Worm (Caenorhabditis elegans): ENCODE measurements around the gene Y94H6A.12.

Gene Y94H6A.12

DNA sequence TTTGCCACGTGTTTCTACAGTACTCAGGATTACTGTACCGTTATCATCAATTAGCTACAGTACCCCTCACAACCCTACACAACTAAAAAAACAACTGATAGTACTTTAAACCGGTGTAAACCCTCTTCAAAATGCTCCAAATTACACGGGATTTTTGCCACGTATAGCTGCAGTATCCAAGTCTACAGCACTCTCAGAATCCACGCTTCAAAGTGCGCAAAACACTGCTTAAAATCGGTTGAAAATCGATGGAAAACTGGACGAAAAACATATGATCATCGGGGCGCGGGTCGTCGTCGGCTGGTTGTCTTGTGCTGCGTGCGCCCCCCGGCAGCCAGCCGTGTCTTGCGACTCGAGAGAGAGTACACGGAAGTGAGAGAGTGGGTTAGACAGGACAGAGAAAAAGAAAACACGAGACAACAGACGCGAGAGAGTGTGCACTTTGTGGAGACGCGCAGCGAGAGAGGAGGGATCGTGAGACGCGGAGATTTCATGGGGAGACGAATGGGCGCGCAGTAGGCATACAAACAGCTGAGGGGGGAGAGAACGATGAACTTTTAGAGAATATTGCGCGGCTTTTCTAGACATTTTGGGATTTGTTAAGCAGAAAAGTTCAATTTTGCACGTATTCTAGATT, 4.4 kb downstream of the Y94H6A.12 start (continued):
- TF ChIP-seq lin-54 (GFP tag; optimal IDR thresholded peaks at IDR 0.05), result peak; percentile 57
- peak; percentile 60 for TF ChIP-seq ztf-26 (tag; optimal IDR thresholded peaks at IDR 0.05)
- peak; percentile 72; the same call in 1 of the 2 replicates for TF ChIP-seq let-526 (GFP tag; IDR thresholded peaks at IDR 0.05)
- peak; percentile 95 for TF ChIP-seq hmg-1.2 (GFP tag; IDR thresholded peaks at IDR 0.05)
- TF ChIP-seq let-607 (tag; optimal IDR thresholded peaks at IDR 0.05), result peak in 1 of 2 experiments; percentile 58
- TF ChIP-seq ztf-18 (tag; optimal IDR thresholded peaks at IDR 0.05), result peak; percentile 69
- TF ChIP-seq zim-3 (tag; optimal IDR thresholded peaks at IDR 0.05), result peak; percentile 7
- peak; percentile 65 for TF ChIP-seq madf-10 (tag; optimal IDR thresholded peaks at IDR 0.05)
- TF ChIP-seq cebp-1 (GFP tag; IDR thresholded peaks at IDR 0.05), result peak; percentile 54; the same call in 1 of the 2 replicates
- peak; percentile 87 for TF ChIP-seq cebp-1 (tag; optimal IDR thresholded peaks at IDR 0.05)

DNA sequence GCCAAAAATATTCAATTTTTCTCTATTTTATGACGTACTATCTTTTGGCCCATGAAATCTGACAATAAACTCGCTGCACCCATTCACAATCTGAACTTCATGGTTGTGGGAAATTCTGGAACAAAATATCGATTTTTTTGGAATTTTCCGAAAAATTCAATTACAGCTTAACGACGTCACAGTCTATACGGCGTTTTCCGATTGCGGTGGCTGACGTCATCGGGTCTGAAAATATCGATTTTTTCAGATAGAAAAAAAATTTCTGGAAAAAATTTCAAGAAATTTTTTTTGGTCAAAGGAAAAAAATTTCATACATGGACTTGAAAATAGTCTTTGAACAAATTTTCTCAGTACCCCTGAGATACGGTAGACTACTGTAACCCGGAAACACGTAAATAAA, 5.8 kb downstream of the Y94H6A.12 start, which contains the start of gene ubc-8:
Gene ubc-8 (minus strand): TSS at position 227 of the 400 bp plus-strand sequence.
- TF ChIP-seq lag-1 (GFP tag; IDR thresholded peaks at IDR 0.05) (no peak), lsy-27 (tag; optimal IDR thresholded peaks at IDR 0.05; ENCODE audit: borderline replicate concordance, insufficient read depth) (no peak), hrde-1 (tag; optimal IDR thresholded peaks at IDR 0.05; ENCODE audit: borderline replicate concordance) (no peak), hlh-12 (tag; optimal IDR thresholded peaks at IDR 0.05) (no peak), atf-7 (tag; optimal IDR thresholded peaks at IDR 0.05) (no peak), unc-130 (GFP tag; optimal IDR thresholded peaks at IDR 0.05) (no peak), F57C9.4 (tag; optimal IDR thresholded peaks at IDR 0.05) (no peak), hmg-20 (GFP tag; IDR thresholded peaks at IDR 0.05) (no peak), Y53F4B.3 (GFP tag; IDR thresholded peaks at IDR 0.05) (no peak), dox-1 (GFP tag; IDR thresholded peaks at IDR 0.05) (no peak), ztf-25 (GFP tag; IDR thresholded peaks at IDR 0.05) (no peak), let-526 (GFP tag; IDR thresholded peaks at IDR 0.05) (no peak), ZK185.1 (tag; optimal IDR thresholded peaks at IDR 0.05; ENCODE audit: poor library complexity, severe bottlenecking) (no peak), mes-4 (tag; optimal IDR thresholded peaks at IDR 0.05) (no peak), lin-54 (GFP tag; optimal IDR thresholded peaks at IDR 0.05) (no peak), aptf-2 (GFP tag; conservative IDR thresholded peaks at IDR 0.05) (no peak)

DNA sequence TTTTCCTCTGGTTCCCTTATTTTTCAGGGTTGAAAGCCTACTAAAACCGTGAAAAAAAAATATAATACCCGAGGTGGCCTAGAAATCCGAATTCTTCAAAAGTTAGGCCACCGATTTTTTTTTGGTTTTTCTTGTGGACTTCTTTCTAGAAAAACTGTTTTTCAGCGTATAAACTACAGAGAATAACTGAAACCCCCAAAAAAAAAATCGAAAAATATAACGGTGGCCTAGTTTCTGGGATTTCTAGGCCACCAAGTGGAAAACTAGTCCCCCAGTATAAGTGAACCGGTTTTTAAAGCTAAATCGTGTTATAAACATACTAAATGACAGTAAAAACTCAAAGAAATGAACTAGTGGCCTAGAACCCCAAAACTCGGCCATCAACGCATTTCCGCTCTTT, 7.2 kb downstream of the Y94H6A.12 start:
- TF ChIP-seq nfyb-1 (GFP tag; IDR thresholded peaks at IDR 0.05) (no peak), unc-62 (GFP tag; optimal IDR thresholded peaks at IDR 0.05) (no peak), bed-2 (GFP tag; IDR thresholded peaks at IDR 0.05) (no peak), ceh-100 (GFP tag; IDR thresholded peaks at IDR 0.05) (no peak), B0336.3 (GFP tag; IDR thresholded peaks at IDR 0.05) (no peak), ztf-25 (GFP tag; IDR thresholded peaks at IDR 0.05) (no peak), mxl-1 (tag; optimal IDR thresholded peaks at IDR 0.05) (no peak), Y53G8AR.9 (GFP tag; conservative IDR thresholded peaks at IDR 0.05) (no peak), F10E7.11 (tag; optimal IDR thresholded peaks at IDR 0.05) (no peak), tbp1 (GFP tag; optimal IDR thresholded peaks at IDR 0.05) (no peak), chd-7 (tag; optimal IDR thresholded peaks at IDR 0.05) (no peak), zfh-2 (GFP tag; conservative IDR thresholded peaks at IDR 0.05) (no peak), ztf-26 (tag; optimal IDR thresholded peaks at IDR 0.05) (no peak), Y56A3A.18 (GFP tag; IDR thresholded peaks at IDR 0.05) (no peak), snpc-1.3 (tag; optimal IDR thresholded peaks at IDR 0.05; ENCODE audit: insufficient read depth) (no peak), B0019.2 (GFP tag; conservative IDR thresholded peaks at IDR 0.05) (no peak), aptf-2 (GFP tag; conservative IDR thresholded peaks at IDR 0.05) (no peak), dox-1 (GFP tag; IDR thresholded peaks at IDR 0.05) (no peak), rec-8 (tag; optimal IDR thresholded peaks at IDR 0.05) (no peak)
